Fruit fly (Drosophila melanogaster) whole organism, adult: ENCODE results near the gene CG12945.

Source experiments
- CG12768 ChIP-seq: fragments of 200-800 bp; sonication (Bioruptor generic); optimal IDR thresholded peaks from 2 replicates; lab custom pipeline; 2017; ENCODE audit warnings: missing biosample characterization, missing genetic modification characterization, mild to moderate bottlenecking, moderate library complexity, missing genetic modification reagents
- CG1620 ChIP-seq: fragments of 200-800 bp; sonication (Bioruptor generic); optimal IDR thresholded peaks from 2 replicates; lab custom pipeline; 2016; ENCODE audit warnings: missing biosample characterization, missing genetic modification characterization
- CG5204 ChIP-seq: fragments of 200-800 bp; sonication (Bioruptor generic); optimal IDR thresholded peaks from 2 replicates; lab custom pipeline; 2016; ENCODE audit warnings: missing biosample characterization, missing genetic modification characterization
- CG7045 ChIP-seq: fragments of 200-800 bp; sonication (Bioruptor generic); optimal IDR thresholded peaks from 2 replicates; lab custom pipeline; 2017; ENCODE audit warnings: missing biosample characterization, mild to moderate bottlenecking, missing genetic modification characterization
- Clk ChIP-seq: fragments of 200-800 bp; sonication (Bioruptor generic); optimal IDR thresholded peaks from 2 replicates; lab custom pipeline; 2017; ENCODE audit warnings: missing biosample characterization, missing genetic modification characterization
- Crg-1 ChIP-seq: fragments of 200-800 bp; sonication (Bioruptor generic); optimal IDR thresholded peaks from 2 replicates; lab custom pipeline; 2016; ENCODE audit warnings: missing biosample characterization, missing genetic modification characterization
- bab1 ChIP-seq: fragments of 200-800 bp; sonication (Bioruptor generic); optimal IDR thresholded peaks from 3 replicates; lab custom pipeline; 2019; ENCODE audit warnings: missing biosample characterization, mild to moderate bottlenecking, missing genetic modification characterization, moderate library complexity
- cic ChIP-seq: fragments of 200-800 bp; sonication (Bioruptor generic); optimal IDR thresholded peaks from 2 replicates; lab custom pipeline; 2017; ENCODE audit warnings: missing biosample characterization, mild to moderate bottlenecking, missing genetic modification characterization, moderate library complexity
- toe ChIP-seq: fragments of 200-800 bp; sonication (Bioruptor generic); optimal IDR thresholded peaks from 2 replicates; lab custom pipeline; 2016; ENCODE audit warnings: missing biosample characterization, missing genetic modification characterization

DNA sequence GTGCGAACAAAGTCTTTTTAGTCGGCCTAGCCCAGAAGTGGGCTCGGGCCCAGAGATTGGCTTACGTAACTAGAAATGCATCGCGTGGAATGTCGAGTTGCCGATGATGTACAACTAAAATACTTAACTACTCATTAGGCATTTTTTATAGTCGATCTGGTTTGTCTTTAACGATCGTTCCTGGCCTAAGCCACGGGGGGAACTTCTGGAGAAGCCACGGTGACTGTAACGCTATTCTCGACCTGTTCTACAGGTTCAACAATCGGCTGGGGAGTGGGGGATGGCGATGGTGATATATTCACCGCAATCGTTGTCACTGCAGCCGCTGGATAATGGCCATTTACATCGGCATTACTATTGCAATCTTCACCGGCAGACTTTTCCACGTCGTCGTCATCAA is 44.8 kb downstream of the CG12945 start, which contains the start of gene CG34409:
- TF ChIP-seq CG12768 (GFP tag; lab: Kevin White, UChicago), result no peak
- TF ChIP-seq CG5204, result no peak
- no peak for TF ChIP-seq Clk (GFP tag; lab: Kevin White, UChicago)
- no peak for TF ChIP-seq Crg-1 (GFP tag; lab: Kevin White, UChicago)
- no peak for TF ChIP-seq bab1 (GFP tag; lab: Kevin White, UChicago)
- TF ChIP-seq cic (GFP tag; lab: Kevin White, UChicago), result no peak
- no peak for TF ChIP-seq toe (GFP tag; lab: Kevin White, UChicago)
- no peak for TF ChIP-seq CG1620 (GFP tag; lab: Kevin White, UChicago)
- no peak for TF ChIP-seq CG7045 (GFP tag; lab: Kevin White, UChicago)
